Worm (Caenorhabditis elegans): ENCODE results near the gene pqn-78.

pqn-78 gene

ce11 chrIV:15564327-15564726 is 30.5 kb downstream of the pqn-78 start, which contains the start of gene Y105C5A.1:
Gene Y105C5A.1, minus strand, starts transcription at chrIV:15564427.
- TF ChIP-seq Y105C5A.15 (GFP tag; IDR thresholded peaks at IDR 0.05) (no peak), unc-62 (GFP tag; optimal IDR thresholded peaks at IDR 0.05 in 1 of 2) (no peak), unc-62 (tag; optimal IDR thresholded peaks at IDR 0.05) (no peak), pqm-1 (tag; optimal IDR thresholded peaks at IDR 0.05) (no peak), lsy-2 (tag; optimal IDR thresholded peaks at IDR 0.05) (no peak), dmd-8 (GFP tag; IDR thresholded peaks at IDR 0.05) (no peak), zfp-2 (tag; optimal IDR thresholded peaks at IDR 0.05) (no peak), nhr-11 (tag; optimal IDR thresholded peaks at IDR 0.05) (no peak), nhr-25 (tag; optimal IDR thresholded peaks at IDR 0.05; ENCODE audit: borderline replicate concordance, insufficient read depth) (no peak), zfp-3 (GFP tag; conservative IDR thresholded peaks at IDR 0.05) (no peak), daf-12 (tag; optimal IDR thresholded peaks at IDR 0.05) (no peak), daf-8 (GFP tag; IDR thresholded peaks at IDR 0.05) (no peak), ama-1 (optimal IDR thresholded peaks at IDR 0.05) (no peak), mxl-3 (GFP tag; optimal IDR thresholded peaks at IDR 0.05) (no peak), nhr-237 (tag; optimal IDR thresholded peaks at IDR 0.05) (no peak), nhr-102 (tag; optimal IDR thresholded peaks at IDR 0.05) (no peak)

DNA sequence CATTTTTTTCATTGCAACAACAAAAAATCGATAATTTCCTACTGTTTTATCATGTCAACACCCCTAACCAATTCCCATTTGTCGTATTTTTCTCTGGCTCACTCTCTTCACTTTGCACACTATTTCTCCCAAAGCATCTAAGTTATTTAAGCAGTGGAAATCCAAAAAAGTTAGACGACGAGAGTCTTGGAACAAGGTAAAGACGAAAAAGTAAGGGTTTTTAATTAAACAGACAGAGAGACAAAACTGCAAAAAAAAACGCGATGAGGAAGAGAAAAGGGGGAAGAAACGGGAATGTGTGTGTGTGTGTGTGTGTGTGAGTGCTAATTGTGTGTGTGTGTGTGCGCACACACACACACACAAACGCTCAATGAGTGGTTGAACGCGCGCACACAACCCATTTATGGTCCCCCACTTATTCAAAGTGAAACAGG is 33.6 kb downstream of the pqn-78 start:
- TF ChIP-seq nhr-111 (GFP tag; optimal IDR thresholded peaks at IDR 0.05), result no peak
- TF ChIP-seq T20F7.1 (GFP tag; optimal IDR thresholded peaks at IDR 0.05), result no peak
- no peak for TF ChIP-seq Y75B8A.6 (GFP tag; IDR thresholded peaks at IDR 0.05)
- peak; percentile 65 for TF ChIP-seq mep-1 (tag; optimal IDR thresholded peaks at IDR 0.05)
- peak; percentile 64 for TF ChIP-seq nhr-6 (tag; optimal IDR thresholded peaks at IDR 0.05)
- peak in 1 of 2 experiments; percentile 85 for TF ChIP-seq lsy-2 (tag; optimal IDR thresholded peaks at IDR 0.05)
- no peak for TF ChIP-seq hif-1 (tag; optimal IDR thresholded peaks at IDR 0.05)
- no peak for TF ChIP-seq daf-8 (GFP tag; IDR thresholded peaks at IDR 0.05)
- TF ChIP-seq Y105C5A.15 (GFP tag; IDR thresholded peaks at IDR 0.05), result no peak
- TF ChIP-seq dve-1 (tag; optimal IDR thresholded peaks at IDR 0.05; ENCODE audit: insufficient read depth), result peak; percentile 66
- no peak for TF ChIP-seq aly-2 (tag; optimal IDR thresholded peaks at IDR 0.05)
- TF ChIP-seq hlh-30 (tag; optimal IDR thresholded peaks at IDR 0.05; ENCODE audit: insufficient read depth), result no peak
- TF ChIP-seq tra-1 (GFP tag; IDR thresholded peaks at IDR 0.05), result no peak
- no peak for TF ChIP-seq lin-29 (GFP tag; IDR thresholded peaks at IDR 0.05)
- no peak for TF ChIP-seq nhr-48 (tag; optimal IDR thresholded peaks at IDR 0.05)
- peak in 1 of 2 experiments; percentile 3 for TF ChIP-seq unc-62 (GFP tag; optimal IDR thresholded peaks at IDR 0.05 in 1 of 2)
- TF ChIP-seq unc-62 (tag; optimal IDR thresholded peaks at IDR 0.05), result no peak
- no peak for TF ChIP-seq dmd-6 (GFP tag; IDR thresholded peaks at IDR 0.05)
- TF ChIP-seq pha-4 (GFP tag; IDR thresholded peaks at IDR 0.05), result no peak
- no peak for TF ChIP-seq pha-4 (tag; optimal IDR thresholded peaks at IDR 0.05)
- no peak; the same call in none of the 2 replicates for TF ChIP-seq hmg-1.1 (GFP tag; IDR thresholded peaks at IDR 0.05)
- no peak for TF ChIP-seq R02D3.7 (tag; optimal IDR thresholded peaks at IDR 0.05)
- TF ChIP-seq attf-4 (tag; optimal IDR thresholded peaks at IDR 0.05), result no peak
- no peak for TF ChIP-seq lir-3 (tag; optimal IDR thresholded peaks at IDR 0.05)
- no peak for TF ChIP-seq zag-1 (tag; optimal IDR thresholded peaks at IDR 0.05)
- TF ChIP-seq sdz-12 (GFP tag; optimal IDR thresholded peaks at IDR 0.05), result no peak
- TF ChIP-seq nhr-102 (tag; optimal IDR thresholded peaks at IDR 0.05), result no peak
- TF ChIP-seq ceh-28 (tag; optimal IDR thresholded peaks at IDR 0.05), result no peak
- TF ChIP-seq mxl-3 (GFP tag; optimal IDR thresholded peaks at IDR 0.05), result no peak
- no peak for TF ChIP-seq Y5F2A.4 (GFP tag; optimal IDR thresholded peaks at IDR 0.05)
- peak; percentile 31 for TF ChIP-seq nhr-25 (tag; optimal IDR thresholded peaks at IDR 0.05; ENCODE audit: borderline replicate concordance, insufficient read depth)
- no peak for TF ChIP-seq unc-39 (tag; optimal IDR thresholded peaks at IDR 0.05)
- no peak for TF ChIP-seq nhr-28 (tag; optimal IDR thresholded peaks at IDR 0.05)
- no peak for TF ChIP-seq zip-11 (GFP tag; IDR thresholded peaks at IDR 0.05)
- no peak for TF ChIP-seq F37D6.2 (tag; optimal IDR thresholded peaks at IDR 0.05)
- peak; percentile 64 for TF ChIP-seq duxl-1 (tag; optimal IDR thresholded peaks at IDR 0.05; ENCODE audit: poor library complexity)
- peak; percentile 1 for TF ChIP-seq aha-1 (tag)
- no peak for TF ChIP-seq daf-16 (GFP tag; optimal IDR thresholded peaks at IDR 0.05)
- TF ChIP-seq daf-16 (tag; optimal IDR thresholded peaks at IDR 0.05), result no peak
- TF ChIP-seq rbr-2 (tag; optimal IDR thresholded peaks at IDR 0.05), result peak; percentile 81
- TF ChIP-seq fkh-10 (GFP tag; optimal IDR thresholded peaks at IDR 0.05), result peak; percentile 86
- TF ChIP-seq ztf-7 (tag; optimal IDR thresholded peaks at IDR 0.05), result no peak
